Worm (Caenorhabditis elegans) whole organism, early embryonic: Measurements from ENCODE around the gene C50E3.11.

Experiments used
- B0310.2 ChIP-seq: sonication (generic microtip); optimal IDR thresholded peaks from 2 replicates; lab custom pipeline; 2016; ENCODE audit warnings: mild to moderate bottlenecking, missing genetic modification characterization, missing compliant biosample characterization
- F13C5.2 ChIP-seq: sonication (generic microtip); optimal IDR thresholded peaks from 2 replicates; lab custom pipeline; 2017; ENCODE audit warnings: mild to moderate bottlenecking, missing genetic modification characterization, inconsistent platforms, missing compliant biosample characterization
- aly-1 ChIP-seq: sonication (generic microtip); optimal IDR thresholded peaks from 2 replicates; lab custom pipeline; 2016; ENCODE audit warnings: missing genetic modification characterization, missing compliant biosample characterization
- ama-1 ChIP-seq: fragments of 150-350 bp; optimal IDR thresholded peaks from 2 replicates; lab custom pipeline; 2014
- ceh-13 ChIP-seq: fragments of 200-800 bp; sonication (Bioruptor generic); optimal IDR thresholded peaks from 2 replicates; lab custom pipeline; 2018; ENCODE audit warnings: mild to moderate bottlenecking, missing genetic modification characterization, missing compliant biosample characterization
- ceh-36 ChIP-seq: sonication (generic microtip); optimal IDR thresholded peaks from 2 replicates; lab custom pipeline; 2016; ENCODE audit warnings: missing genetic modification characterization, inconsistent platforms, missing compliant biosample characterization
- ets-7 ChIP-seq: sonication (generic microtip); optimal IDR thresholded peaks from 2 replicates; lab custom pipeline; 2016; ENCODE audit warnings: missing genotype, missing genetic modification characterization, missing compliant biosample characterization
- flt-1 ChIP-seq: fragments of 200-800 bp; sonication (Bioruptor generic); IDR thresholded peaks from 2 replicates; pipeline ENCODE4 v1.3.6; 2022; ENCODE audit warnings: missing genetic modification characterization, missing compliant biosample characterization
- hmbx-1 ChIP-seq: sonication (generic microtip); optimal IDR thresholded peaks from 2 replicates; lab custom pipeline; 2016; ENCODE audit warnings: mild to moderate bottlenecking, missing genetic modification characterization, missing compliant biosample characterization
- hmg-4 ChIP-seq: fragments of 200-800 bp; sonication (Bioruptor generic); optimal IDR thresholded peaks from 2 replicates; lab custom pipeline; 2018; ENCODE audit warnings: mild to moderate bottlenecking, missing genetic modification characterization, missing compliant biosample characterization
- hnd-1 ChIP-seq: sonication (generic microtip); optimal IDR thresholded peaks from 2 replicates; lab custom pipeline; 2016; ENCODE audit warnings: missing genetic modification characterization, missing compliant biosample characterization
- pes-1 ChIP-seq: fragments of 200-800 bp; sonication (Bioruptor generic); IDR thresholded peaks from 2 replicates; pipeline ENCODE4 v1.3.6; 2022; ENCODE audit warnings: missing genetic modification reagents, missing genetic modification characterization, missing compliant biosample characterization
- scrt-1 ChIP-seq: fragments of 200-800 bp; sonication (Bioruptor generic); IDR thresholded peaks from 2 replicates; pipeline ENCODE4 v1.3.6; 2022; ENCODE audit warnings: missing genetic modification characterization, missing compliant biosample characterization
- sea-1 ChIP-seq: fragments of 200-800 bp; sonication (Bioruptor generic); conservative IDR thresholded peaks from 2 replicates; pipeline ENCODE4 v1.3.6; 2022; ENCODE audit warnings: missing genetic modification characterization, missing compliant biosample characterization
- tbx-11 ChIP-seq: fragments of 200-800 bp; sonication (Bioruptor generic); IDR thresholded peaks from 2 replicates; pipeline ENCODE4 v1.3.6; 2022; ENCODE audit warnings: missing genetic modification characterization, missing compliant biosample characterization
- tbx-37 ChIP-seq: fragments of 200-800 bp; sonication (Bioruptor generic); conservative IDR thresholded peaks from 2 replicates; pipeline ENCODE4 v1.3.6; 2022; ENCODE audit warnings: missing genetic modification reagents, missing genetic modification characterization, missing compliant biosample characterization
- tra-4 ChIP-seq: sonication (generic microtip); optimal IDR thresholded peaks from 2 replicates; lab custom pipeline; 2017; ENCODE audit warnings: missing genetic modification characterization, missing compliant biosample characterization

Gene C50E3.11

ce11 chrV:7603404-7603803 lies at the start of gene C50E3.11:
C50E3.11 (minus strand) TSS chrV:7603486.
- TF ChIP-seq aly-1 (tag; lab: Kevin White, UChicago): no peak
- TF ChIP-seq pes-1 (GFP tag; lab: Robert Waterston, UW): no peak
- TF ChIP-seq ceh-13: no peak
- no peak for TF ChIP-seq tbx-11 (GFP tag; lab: Robert Waterston, UW)
- TF ChIP-seq hnd-1 (tag; lab: Kevin White, UChicago): no peak
- TF ChIP-seq ets-7 (tag; lab: Kevin White, UChicago): no peak
- no peak for TF ChIP-seq F13C5.2 (tag; lab: Kevin White, UChicago)
- TF ChIP-seq scrt-1 (GFP tag; lab: Robert Waterston, UW): no peak

DNA sequence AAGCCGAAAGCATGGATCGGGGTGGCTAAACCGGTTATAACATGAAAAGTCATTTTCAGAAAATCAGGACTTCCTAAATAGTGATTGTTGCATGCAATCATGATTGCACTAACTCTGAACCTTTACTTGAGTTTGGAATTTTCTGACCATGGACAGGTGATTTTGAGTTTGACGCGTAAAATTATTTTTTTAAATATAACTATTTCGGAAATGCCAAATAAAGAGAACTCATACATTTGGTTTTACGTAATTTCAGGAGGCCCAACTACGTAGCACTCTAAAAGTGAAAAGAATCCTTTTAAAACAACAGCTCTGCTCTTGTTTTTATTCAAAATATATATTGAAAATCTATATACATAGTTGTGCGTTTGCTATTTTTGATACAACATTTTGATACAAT lies 48.5 kb upstream of the C50E3.11 start, which contains the start of gene srh-234:
Gene srh-234 (minus strand): TSS at position 101 of the 400 bp plus-strand sequence.
- TF ChIP-seq hmg-4 (GFP tag; lab: Kevin White, UChicago) (no peak), pes-1 (GFP tag; lab: Robert Waterston, UW) (no peak), F13C5.2 (tag; lab: Kevin White, UChicago) (no peak), ets-7 (tag; lab: Kevin White, UChicago) (no peak), flt-1 (GFP tag; lab: Robert Waterston, UW) (no peak), hnd-1 (tag; lab: Kevin White, UChicago) (no peak), aly-1 (tag; lab: Kevin White, UChicago) (no peak), ceh-36 (tag; lab: Kevin White, UChicago) (no peak), tra-4 (no peak)

DNA sequence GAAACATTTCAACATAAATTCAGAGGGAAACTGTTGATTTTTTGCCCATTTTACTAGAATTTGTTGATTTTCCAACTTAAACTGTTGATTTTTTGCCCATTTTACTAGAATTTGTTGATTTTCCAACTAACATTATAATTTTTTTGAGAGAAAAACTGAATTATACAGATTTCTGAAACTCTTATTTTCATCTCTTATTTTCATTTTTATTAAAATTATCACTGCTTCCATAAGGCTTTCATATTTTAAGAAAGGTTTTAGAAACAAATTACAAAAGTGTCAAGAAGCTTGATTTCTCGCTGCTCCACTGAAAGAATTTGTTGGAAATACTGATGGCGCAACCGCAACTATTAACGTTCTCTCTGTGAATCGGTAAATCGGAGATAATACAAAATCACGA lies 46.7 kb upstream of the C50E3.11 start:
- no peak for TF ChIP-seq hmg-4 (GFP tag; lab: Kevin White, UChicago)
- TF ChIP-seq ama-1 (lab: Kevin White, UChicago): no peak
- no peak for TF ChIP-seq hmbx-1 (tag; lab: Kevin White, UChicago)
- no peak for TF ChIP-seq ets-7 (tag; lab: Kevin White, UChicago)
- TF ChIP-seq F13C5.2 (tag; lab: Kevin White, UChicago): no peak
- TF ChIP-seq sea-1 (GFP tag; lab: Robert Waterston, UW): no peak
- TF ChIP-seq ceh-13: no peak
- no peak for TF ChIP-seq B0310.2 (tag; lab: Kevin White, UChicago)
- no peak for TF ChIP-seq flt-1 (GFP tag; lab: Robert Waterston, UW)
- no peak for TF ChIP-seq pes-1 (GFP tag; lab: Robert Waterston, UW)
- no peak for TF ChIP-seq aly-1 (tag; lab: Kevin White, UChicago)
- TF ChIP-seq tbx-37 (GFP tag; lab: Robert Waterston, UW): no peak

- TF ChIP-seq ceh-36 (tag; lab: Kevin White, UChicago) (no peak), pes-1 (GFP tag; lab: Robert Waterston, UW) (no peak), B0310.2 (tag; lab: Kevin White, UChicago) (no peak), tbx-37 (GFP tag; lab: Robert Waterston, UW) (no peak), tra-4 (no peak), aly-1 (tag; lab: Kevin White, UChicago) (no peak), tbx-11 (GFP tag; lab: Robert Waterston, UW) (no peak), scrt-1 (GFP tag; lab: Robert Waterston, UW) (no peak), hmbx-1 (tag; lab: Kevin White, UChicago) (no peak), sea-1 (GFP tag; lab: Robert Waterston, UW) (no peak), ama-1 (lab: Kevin White, UChicago) (no peak), ceh-13 (no peak)
These were observed 43.9 kb upstream of the C50E3.11 start for ce11 chrV:7647147-7647546.

DNA sequence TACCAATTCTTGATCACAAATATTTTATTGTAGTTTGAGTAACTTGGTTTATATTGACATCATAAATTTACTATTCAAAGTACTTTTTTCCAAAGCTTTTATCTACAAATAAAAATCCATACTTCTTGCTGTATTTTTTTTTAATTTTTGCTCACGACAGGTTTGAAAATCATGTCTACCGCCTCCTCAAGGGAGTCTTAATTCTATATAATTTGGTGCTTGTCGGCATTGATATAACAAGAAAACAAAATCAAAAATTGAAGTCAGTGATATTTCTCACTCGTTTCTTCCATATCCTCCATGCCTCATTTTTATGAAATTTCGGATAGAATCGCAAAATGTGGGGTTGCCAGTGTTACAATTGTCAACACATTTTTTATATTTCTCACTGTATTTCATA lies 42.2 kb upstream of the C50E3.11 start, which contains the start of gene str-47:
Gene str-47 (plus strand): TSS at position 301 of the 400 bp plus-strand sequence.
- TF ChIP-seq tbx-37 (GFP tag; lab: Robert Waterston, UW) (no peak), hmg-4 (GFP tag; lab: Kevin White, UChicago) (no peak), hnd-1 (tag; lab: Kevin White, UChicago) (no peak), ceh-13 (no peak), ama-1 (lab: Kevin White, UChicago) (no peak), F13C5.2 (tag; lab: Kevin White, UChicago) (no peak), ceh-36 (tag; lab: Kevin White, UChicago) (no peak), tra-4 (no peak), tbx-11 (GFP tag; lab: Robert Waterston, UW) (no peak), B0310.2 (tag; lab: Kevin White, UChicago) (no peak), flt-1 (GFP tag; lab: Robert Waterston, UW) (no peak), aly-1 (tag; lab: Kevin White, UChicago) (no peak), hmbx-1 (tag; lab: Kevin White, UChicago) (no peak), scrt-1 (GFP tag; lab: Robert Waterston, UW) (no peak), pes-1 (GFP tag; lab: Robert Waterston, UW) (no peak), sea-1 (GFP tag; lab: Robert Waterston, UW) (no peak)

- no peak for TF ChIP-seq tbx-37 (GFP tag; lab: Robert Waterston, UW)
- TF ChIP-seq hnd-1 (tag; lab: Kevin White, UChicago): no peak
- TF ChIP-seq B0310.2 (tag; lab: Kevin White, UChicago): no peak
- TF ChIP-seq aly-1 (tag; lab: Kevin White, UChicago): no peak
- no peak for TF ChIP-seq hmbx-1 (tag; lab: Kevin White, UChicago)
- TF ChIP-seq tbx-11 (GFP tag; lab: Robert Waterston, UW): no peak
- no peak for TF ChIP-seq ama-1 (lab: Kevin White, UChicago)
- no peak for TF ChIP-seq pes-1 (GFP tag; lab: Robert Waterston, UW)
- TF ChIP-seq ets-7 (tag; lab: Kevin White, UChicago): no peak
- no peak for TF ChIP-seq hmg-4 (GFP tag; lab: Kevin White, UChicago)
- TF ChIP-seq tra-4: no peak
- TF ChIP-seq flt-1 (GFP tag; lab: Robert Waterston, UW): no peak
- no peak for TF ChIP-seq ceh-36 (tag; lab: Kevin White, UChicago)
- TF ChIP-seq scrt-1 (GFP tag; lab: Robert Waterston, UW): no peak
- TF ChIP-seq F13C5.2 (tag; lab: Kevin White, UChicago): no peak
- TF ChIP-seq ceh-13: no peak
- TF ChIP-seq sea-1 (GFP tag; lab: Robert Waterston, UW): no peak
These were observed 40.1 kb upstream of the C50E3.11 start, which contains the start of gene F07C4.11 for ce11 chrV:7643416-7643815. F07C4.11 (minus strand) TSS chrV:7643516.
